Fruit fly (Drosophila melanogaster): ENCODE results near the gene CG13022.
A peak's percentile ranks its signal among the peaks of the same experiment; 100 is the strongest.

The CG13022 gene

DNA sequence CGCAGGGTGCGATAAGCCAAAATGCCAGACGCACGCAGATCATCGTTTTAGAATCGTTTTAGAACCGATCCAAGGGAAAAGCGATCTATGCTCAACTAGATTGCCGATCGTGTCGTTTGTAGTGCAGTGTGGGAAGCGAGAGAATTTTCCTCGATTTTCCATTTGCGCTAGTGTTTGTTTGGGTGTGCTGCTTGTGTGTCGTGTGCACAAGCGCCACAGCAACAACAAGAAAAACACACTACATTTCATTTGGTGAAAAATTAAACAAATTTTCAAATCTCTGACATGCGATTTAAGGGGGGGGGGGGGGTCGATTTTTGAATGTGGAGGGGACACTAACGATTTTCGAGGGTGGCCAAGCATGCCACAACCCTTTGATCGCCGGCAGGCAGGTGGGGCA lies 28.3 kb downstream of the CG13022 start:
- TF ChIP-seq CG8159 (tag; optimal IDR thresholded peaks at IDR 0.05) (no peak), CG13204 (GFP tag; optimal IDR thresholded peaks at IDR 0.05) (no peak), Snoo (tag; optimal IDR thresholded peaks at IDR 0.05) (no peak), D1 (tag; optimal IDR thresholded peaks at IDR 0.05) (no peak), CG34367 (tag; optimal IDR thresholded peaks at IDR 0.05) (no peak), CG8301 (tag; optimal IDR thresholded peaks at IDR 0.05) (no peak), CG9948 (tag; optimal IDR thresholded peaks at IDR 0.05) (no peak), EcR (GFP tag; optimal IDR thresholded peaks at IDR 0.05) (no peak), CG14655 (GFP tag; optimal IDR thresholded peaks at IDR 0.05) (no peak), Pif1A (GFP tag; optimal IDR thresholded peaks at IDR 0.05) (no peak), gl (tag; optimal IDR thresholded peaks at IDR 0.05) (no peak), Ets98B (GFP tag; IDR thresholded peaks at IDR 0.05) (no peak), CG10348 (GFP tag; IDR thresholded peaks at IDR 0.05) (no peak), CG17806 (tag; optimal IDR thresholded peaks at IDR 0.05) (no peak), fd96Ca (GFP tag; IDR thresholded peaks at IDR 0.05) (no peak), Pif1B (GFP tag; optimal IDR thresholded peaks at IDR 0.05) (no peak)

DNA sequence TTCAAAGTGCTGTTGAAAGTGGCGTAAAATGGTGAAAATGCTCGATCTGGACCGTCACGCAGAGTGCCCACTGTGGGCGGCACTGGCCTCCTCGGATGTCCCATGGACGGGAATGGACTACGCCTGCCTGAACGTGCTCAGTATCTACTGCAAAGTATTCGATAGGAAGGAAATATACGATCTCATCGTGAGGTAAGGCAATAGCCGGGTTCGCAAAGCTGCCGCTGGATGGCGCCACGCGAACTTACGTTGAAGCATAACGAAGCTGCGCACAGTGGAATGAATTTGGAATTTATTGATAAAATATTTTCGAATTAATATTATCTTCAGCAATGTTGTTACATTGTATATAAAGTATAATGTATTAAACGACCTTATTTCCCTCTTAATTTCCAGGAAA lies 42.3 kb downstream of the CG13022 start:
- TF ChIP-seq Snoo (tag; optimal IDR thresholded peaks at IDR 0.05) (no peak), CG8159 (tag; optimal IDR thresholded peaks at IDR 0.05) (no peak), CG8301 (tag; optimal IDR thresholded peaks at IDR 0.05) (no peak), Pif1B (GFP tag; optimal IDR thresholded peaks at IDR 0.05) (no peak), Ets98B (GFP tag; IDR thresholded peaks at IDR 0.05) (0 out of 2 replicates have a peak, but pooled peaks have one; percentile 13)

DNA sequence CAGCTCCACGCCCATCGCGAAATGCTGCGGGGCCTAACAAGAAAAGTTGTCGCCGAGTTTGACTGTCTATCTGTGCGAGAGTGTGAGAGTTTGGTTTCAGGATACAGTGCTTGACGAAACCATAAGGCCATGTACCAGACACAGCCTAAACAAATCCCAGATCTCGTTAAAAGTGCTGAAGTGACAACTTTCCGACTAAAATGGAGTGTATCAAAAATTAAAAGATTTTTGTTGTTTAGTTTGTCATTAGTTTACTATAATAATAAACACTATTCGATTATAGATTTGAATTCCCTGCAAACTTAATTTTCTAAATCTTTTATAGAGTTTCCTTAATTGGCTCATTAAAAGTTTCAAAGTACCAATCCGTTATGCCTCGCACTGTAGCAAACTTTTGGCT lies 45.1 kb downstream of the CG13022 start:
- TF ChIP-seq CG8159 (tag; optimal IDR thresholded peaks at IDR 0.05): no peak
- TF ChIP-seq fd96Ca (GFP tag; IDR thresholded peaks at IDR 0.05): peak; percentile 44; the same call in 1 of the 3 replicates
- peak; percentile 28; the same call in 1 of the 2 replicates for TF ChIP-seq Ets98B (GFP tag; IDR thresholded peaks at IDR 0.05)
- TF ChIP-seq Pif1B (GFP tag; optimal IDR thresholded peaks at IDR 0.05): no peak
- peak; percentile 28; the same call in 1 of the 3 replicates for TF ChIP-seq CG4496 (GFP tag; IDR thresholded peaks at IDR 0.05)
- peak; percentile 8 for TF ChIP-seq CG14655 (GFP tag; optimal IDR thresholded peaks at IDR 0.05)
- no peak for TF ChIP-seq Pif1A (GFP tag; optimal IDR thresholded peaks at IDR 0.05)

DNA sequence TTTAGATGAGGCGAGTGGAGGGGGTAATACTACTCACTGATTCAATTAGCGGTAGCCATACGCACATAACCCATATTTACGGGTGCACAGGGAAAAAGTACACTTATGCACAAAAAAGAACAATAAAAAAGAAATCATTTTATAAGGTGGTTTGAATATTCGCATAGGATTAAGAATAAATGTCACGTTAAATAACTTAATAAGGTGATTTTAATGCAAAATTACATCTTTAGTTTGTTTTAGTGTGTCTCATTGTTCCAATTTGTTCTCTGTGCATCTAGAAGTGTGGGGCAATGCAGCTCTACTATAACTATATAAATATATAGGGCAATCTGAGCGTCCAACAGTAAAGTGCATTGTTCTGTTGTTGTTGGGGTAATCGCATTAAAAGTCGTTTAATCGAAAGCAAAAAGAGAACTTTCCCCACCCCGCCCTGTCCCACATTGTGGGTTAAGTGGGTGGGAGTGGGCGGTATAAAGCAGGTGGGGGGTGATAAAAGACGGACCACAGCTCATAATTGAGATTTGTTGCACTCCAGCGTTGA lies 46.0 kb downstream of the CG13022 start:
- TF ChIP-seq Ets98B (GFP tag; IDR thresholded peaks at IDR 0.05) (peak; percentile 66), Pif1B (GFP tag; optimal IDR thresholded peaks at IDR 0.05) (no peak), rn (GFP tag; IDR thresholded peaks at IDR 0.05) (no peak), CG8159 (tag; optimal IDR thresholded peaks at IDR 0.05) (peak; percentile 10), CG9948 (tag; optimal IDR thresholded peaks at IDR 0.05) (peak; percentile 47), fd96Ca (GFP tag; IDR thresholded peaks at IDR 0.05) (0 out of 3 replicates have a peak, but pooled peaks have one; percentile 25), D1 (tag; optimal IDR thresholded peaks at IDR 0.05) (no peak), CG8301 (tag; optimal IDR thresholded peaks at IDR 0.05) (peak; percentile 64), CG12605 (GFP tag; IDR thresholded peaks at IDR 0.05) (no peak), CG14655 (GFP tag; optimal IDR thresholded peaks at IDR 0.05) (peak; percentile 62), CG4496 (GFP tag; IDR thresholded peaks at IDR 0.05) (peak; percentile 75; the same call in 2 of the 3 replicates), CG10348 (GFP tag; IDR thresholded peaks at IDR 0.05) (no peak), CG17806 (tag; optimal IDR thresholded peaks at IDR 0.05) (peak; percentile 46), CG34367 (tag; optimal IDR thresholded peaks at IDR 0.05) (peak; percentile 39), Pif1A (GFP tag; optimal IDR thresholded peaks at IDR 0.05) (no peak), EcR (GFP tag; optimal IDR thresholded peaks at IDR 0.05) (peak; percentile 59), CG32121 (GFP tag; IDR thresholded peaks at IDR 0.05) (peak; percentile 73), CG15710 (tag; optimal IDR thresholded peaks at IDR 0.05) (peak; percentile 59), Snoo (tag; optimal IDR thresholded peaks at IDR 0.05) (no peak), CG13204 (GFP tag; optimal IDR thresholded peaks at IDR 0.05) (no peak), gl (tag; optimal IDR thresholded peaks at IDR 0.05) (no peak)

DNA sequence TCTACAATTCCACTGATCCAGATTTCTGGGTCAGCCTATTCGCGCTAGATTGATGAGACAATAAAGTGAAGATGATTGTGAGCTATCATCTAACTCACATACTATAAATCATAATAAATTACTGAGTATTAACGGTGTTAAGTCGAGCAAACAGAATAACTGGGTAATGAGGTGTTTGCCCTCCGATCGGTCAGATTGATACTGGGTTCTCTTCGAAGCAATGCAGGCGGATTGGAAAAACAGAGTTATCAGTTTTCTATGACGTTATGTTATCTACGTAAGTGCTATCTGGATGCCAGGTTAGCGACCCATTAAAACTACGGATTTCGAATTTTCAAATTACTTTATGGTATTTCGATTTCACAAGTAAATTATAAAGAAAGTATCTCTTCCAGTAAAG lies 46.8 kb downstream of the CG13022 start:
- peak; percentile 31 for TF ChIP-seq EcR (GFP tag; optimal IDR thresholded peaks at IDR 0.05)
- no peak for TF ChIP-seq Ets98B (GFP tag; IDR thresholded peaks at IDR 0.05)

DNA sequence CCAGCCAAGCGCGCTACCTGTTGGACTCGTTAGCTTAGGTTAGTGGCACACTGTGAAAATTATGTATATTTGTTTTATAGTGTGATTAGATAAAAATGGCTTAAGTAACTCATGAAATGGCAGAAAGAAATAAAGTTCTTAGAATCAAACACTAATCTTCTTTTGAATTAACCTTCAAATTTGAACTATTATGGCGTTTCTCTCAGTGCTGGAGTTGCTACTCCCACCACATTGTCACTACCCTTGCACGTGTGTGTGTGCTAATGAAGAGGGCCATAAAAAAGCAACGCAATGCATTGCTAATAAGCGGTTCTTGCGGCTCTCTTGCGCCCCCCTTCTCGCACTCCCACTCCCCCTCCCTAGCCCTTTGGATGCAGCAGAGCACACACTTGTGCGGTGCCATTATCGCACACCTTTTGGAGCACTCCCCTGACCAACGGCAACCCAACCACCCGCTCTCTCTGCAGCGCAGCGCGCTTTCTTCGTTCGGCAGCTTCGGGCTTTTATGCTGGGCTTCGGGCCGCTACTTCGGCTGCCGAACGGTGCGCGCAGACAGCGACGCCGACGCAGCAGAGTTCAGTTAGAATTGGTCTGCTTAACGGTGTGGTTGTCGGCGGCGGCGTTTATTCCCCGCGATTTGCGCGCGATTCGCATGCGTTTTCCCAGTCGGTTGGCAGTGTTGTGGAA lies 48.0 kb downstream of the CG13022 start:
- TF ChIP-seq rn (GFP tag; IDR thresholded peaks at IDR 0.05) (peak; percentile 72), CG32121 (GFP tag; IDR thresholded peaks at IDR 0.05) (peak; percentile 86), CG4496 (GFP tag; IDR thresholded peaks at IDR 0.05) (peak; percentile 92), EcR (GFP tag; optimal IDR thresholded peaks at IDR 0.05) (peak; percentile 65), Pif1A (GFP tag; optimal IDR thresholded peaks at IDR 0.05) (peak; percentile 88), fd96Ca (GFP tag; IDR thresholded peaks at IDR 0.05) (peak; percentile 83), CG10348 (GFP tag; IDR thresholded peaks at IDR 0.05) (peak; percentile 58), CG13204 (GFP tag; optimal IDR thresholded peaks at IDR 0.05) (peak; percentile 97), CG12605 (GFP tag; IDR thresholded peaks at IDR 0.05) (peak; percentile 69), Pif1B (GFP tag; optimal IDR thresholded peaks at IDR 0.05) (peak; percentile 80), gl (tag; optimal IDR thresholded peaks at IDR 0.05) (peak; percentile 27), CG9948 (tag; optimal IDR thresholded peaks at IDR 0.05) (peak; percentile 83), CG8301 (tag; optimal IDR thresholded peaks at IDR 0.05) (peak; percentile 90), Snoo (tag; optimal IDR thresholded peaks at IDR 0.05) (peak; percentile 70), CG17806 (tag; optimal IDR thresholded peaks at IDR 0.05) (peak; percentile 76), Ets98B (GFP tag; IDR thresholded peaks at IDR 0.05) (peak; percentile 86), D1 (tag; optimal IDR thresholded peaks at IDR 0.05) (peak; percentile 35), CG14655 (GFP tag; optimal IDR thresholded peaks at IDR 0.05) (peak; percentile 92), CG34367 (tag; optimal IDR thresholded peaks at IDR 0.05) (peak; percentile 82), CG15710 (tag; optimal IDR thresholded peaks at IDR 0.05) (peak; percentile 77), CG8159 (tag; optimal IDR thresholded peaks at IDR 0.05) (peak; percentile 75)
